Worm (Caenorhabditis elegans): ENCODE measurements around the gene nas-24.

The nas-24 gene

DNA sequence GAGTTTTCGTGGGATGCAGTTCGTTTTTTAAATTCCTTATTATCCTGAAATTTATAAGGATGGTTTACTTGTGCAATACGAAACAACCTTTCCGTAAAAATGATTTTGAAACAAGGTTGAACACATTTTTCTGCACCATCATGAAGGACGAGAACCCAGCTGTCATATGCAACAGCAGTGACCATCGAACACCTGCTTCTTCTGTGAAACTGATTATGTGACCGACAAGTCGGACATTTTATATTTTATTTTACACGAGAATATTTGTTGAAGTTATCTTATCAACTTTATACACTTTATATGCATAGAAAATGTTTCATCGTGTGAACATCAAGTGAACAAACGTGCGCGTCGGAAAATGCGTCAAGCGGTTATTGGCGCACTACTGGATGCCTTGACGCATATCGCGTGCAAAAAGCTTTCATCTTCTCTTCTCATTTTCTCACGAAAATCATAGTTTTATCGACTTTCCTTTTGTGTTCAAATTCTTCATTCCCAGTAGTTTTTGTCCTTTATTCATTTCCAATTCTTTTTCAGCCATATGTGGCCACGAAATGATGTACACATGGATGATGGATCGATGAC, 49.7 kb downstream of the nas-24 start, which contains the start of gene sel-10 (continued):
- TF ChIP-seq tag-97 (GFP tag; IDR thresholded peaks at IDR 0.05): no peak
- TF ChIP-seq ztf-11 (tag; optimal IDR thresholded peaks at IDR 0.05): no peak
- TF ChIP-seq T20F7.1 (GFP tag; optimal IDR thresholded peaks at IDR 0.05): peak; percentile 67
- no peak for TF ChIP-seq mep-1 (tag; optimal IDR thresholded peaks at IDR 0.05)
- no peak for TF ChIP-seq unc-130 (GFP tag; optimal IDR thresholded peaks at IDR 0.05)
- no peak for TF ChIP-seq gei-8 (GFP tag; optimal IDR thresholded peaks at IDR 0.05)
- TF ChIP-seq nhr-76 (tag; optimal IDR thresholded peaks at IDR 0.05): no peak
- TF ChIP-seq dmd-9 (GFP tag; IDR thresholded peaks at IDR 0.05): no peak
- TF ChIP-seq mdl-1 (tag; optimal IDR thresholded peaks at IDR 0.05): no peak
- TF ChIP-seq nhr-42 (GFP tag; IDR thresholded peaks at IDR 0.05): no peak
- TF ChIP-seq snpc-1.2 (GFP tag; IDR thresholded peaks at IDR 0.05): no peak
- TF ChIP-seq daf-12 (tag; optimal IDR thresholded peaks at IDR 0.05): no peak
- TF ChIP-seq nhr-28 (tag; optimal IDR thresholded peaks at IDR 0.05): peak; percentile 52
- no peak for TF ChIP-seq ceh-20 (GFP tag; IDR thresholded peaks at IDR 0.05)
- peak; percentile 30; the same call in 1 of the 2 replicates for TF ChIP-seq pha-4 (GFP tag; IDR thresholded peaks at IDR 0.05)
- TF ChIP-seq pha-4 (tag; optimal IDR thresholded peaks at IDR 0.05): peak; percentile 47
- TF ChIP-seq ceh-44 (GFP tag; IDR thresholded peaks at IDR 0.05): no peak
- peak; percentile 66 for TF ChIP-seq lin-13 (GFP tag; optimal IDR thresholded peaks at IDR 0.05)
- TF ChIP-seq mxl-3 (GFP tag; optimal IDR thresholded peaks at IDR 0.05): peak; percentile 57
- no peak for TF ChIP-seq hlh-11 (tag; optimal IDR thresholded peaks at IDR 0.05)
- TF ChIP-seq daf-8 (GFP tag; IDR thresholded peaks at IDR 0.05): no peak
- peak; percentile 76 for TF ChIP-seq dpl-1 (GFP tag; optimal IDR thresholded peaks at IDR 0.05)
- no peak for TF ChIP-seq ces-1 (GFP tag; optimal IDR thresholded peaks at IDR 0.05)
- no peak for TF ChIP-seq set-16 (GFP tag; IDR thresholded peaks at IDR 0.05)
- TF ChIP-seq nhr-25 (tag; optimal IDR thresholded peaks at IDR 0.05; ENCODE audit: borderline replicate concordance, insufficient read depth): no peak
- TF ChIP-seq lin-29 (GFP tag; IDR thresholded peaks at IDR 0.05): no peak
- TF ChIP-seq daf-19 (GFP tag; conservative IDR thresholded peaks at IDR 0.05): no peak
- TF ChIP-seq F26F4.8 (GFP tag; conservative IDR thresholded peaks at IDR 0.05): no peak
- no peak for TF ChIP-seq ceh-82 (tag; optimal IDR thresholded peaks at IDR 0.05)
- no peak for TF ChIP-seq snpc-4 (tag; optimal IDR thresholded peaks at IDR 0.05)
- no peak for TF ChIP-seq ama-1 (optimal IDR thresholded peaks at IDR 0.05)
- TF ChIP-seq daf-16 (GFP tag; optimal IDR thresholded peaks at IDR 0.05): no peak
- TF ChIP-seq daf-16 (tag; optimal IDR thresholded peaks at IDR 0.05): peak; percentile 38
- no peak for TF ChIP-seq nhr-102 (tag; optimal IDR thresholded peaks at IDR 0.05)
- TF ChIP-seq nhr-10 (tag; optimal IDR thresholded peaks at IDR 0.05): no peak
- peak in 1 of 2 experiments; percentile 59 for TF ChIP-seq unc-62 (GFP tag; optimal IDR thresholded peaks at IDR 0.05 in 1 of 2)
- no peak for TF ChIP-seq unc-62 (tag; optimal IDR thresholded peaks at IDR 0.05)
- TF ChIP-seq ctbp-1 (GFP tag; IDR thresholded peaks at IDR 0.05): no peak
- TF ChIP-seq lim-7 (GFP tag; IDR thresholded peaks at IDR 0.05): no peak
- TF ChIP-seq lin-38 (GFP tag; IDR thresholded peaks at IDR 0.05): no peak
- 0 out of 2 replicates have a peak, but pooled peaks have one; percentile 33 for TF ChIP-seq arid-1 (GFP tag; conservative IDR thresholded peaks at IDR 0.05)
- TF ChIP-seq dve-1 (tag; optimal IDR thresholded peaks at IDR 0.05; ENCODE audit: insufficient read depth): no peak
- peak in 1 of 2 experiments; percentile 83 for TF ChIP-seq lsy-2 (tag; optimal IDR thresholded peaks at IDR 0.05)
- TF ChIP-seq zip-2 (tag; optimal IDR thresholded peaks at IDR 0.05): no peak
- TF ChIP-seq lir-3 (tag; optimal IDR thresholded peaks at IDR 0.05): no peak
- no peak for TF ChIP-seq madf-9 (GFP tag; conservative IDR thresholded peaks at IDR 0.05)
- no peak for TF ChIP-seq Y105C5A.15 (GFP tag; IDR thresholded peaks at IDR 0.05)
- TF ChIP-seq zip-11 (GFP tag; IDR thresholded peaks at IDR 0.05): no peak
- TF ChIP-seq Y5F2A.4 (GFP tag; optimal IDR thresholded peaks at IDR 0.05): no peak
- no peak for TF ChIP-seq saeg-2 (GFP tag; IDR thresholded peaks at IDR 0.05)
- TF ChIP-seq ztf-7 (tag; optimal IDR thresholded peaks at IDR 0.05): no peak
- no peak for TF ChIP-seq nhr-237 (tag; optimal IDR thresholded peaks at IDR 0.05)

Measured in whole organism, L4 larva.